Worm (Caenorhabditis elegans) whole organism, mixed stage, embryonic: Measurements from ENCODE around the gene F18A12.7.

Experiments used
- ceh-39 ChIP-seq: fragments of 150-350 bp; optimal IDR thresholded peaks from 2 replicates; lab custom pipeline; 2014; ENCODE audit warnings: missing biosample characterization, missing genetic modification characterization
- elt-1 ChIP-seq: sonication (generic microtip); optimal IDR thresholded peaks from 2 replicates; lab custom pipeline; 2017; ENCODE audit warnings: missing genetic modification characterization, mild to moderate bottlenecking, missing compliant biosample characterization, antibody characterized with exemption, moderate library complexity, borderline replicate concordance; ENCODE audit not compliant: insufficient read depth
- ham-2 ChIP-seq: fragments of 200-800 bp; sonication (Bioruptor generic); optimal IDR thresholded peaks from 2 replicates; lab custom pipeline; 2018; ENCODE audit warnings: mild to moderate bottlenecking, missing genetic modification characterization, missing compliant biosample characterization
- lin-13 ChIP-seq: fragments of 150-350 bp; optimal IDR thresholded peaks from 2 replicates; lab custom pipeline; 2014; ENCODE audit warnings: missing biosample characterization, missing genetic modification characterization
- lsy-2 ChIP-seq: fragments of 150-350 bp; optimal IDR thresholded peaks from 2 replicates; lab custom pipeline; 2014; ENCODE audit warnings: missing biosample characterization, missing genetic modification characterization
- mab-5 ChIP-seq: fragments of 150-350 bp; optimal IDR thresholded peaks from 2 replicates; lab custom pipeline; 2014; ENCODE audit warnings: missing biosample characterization, missing genetic modification characterization
- mep-1 ChIP-seq: fragments of 150-350 bp; optimal IDR thresholded peaks from 2 replicates; lab custom pipeline; 2017; ENCODE audit warnings: missing biosample characterization, missing genetic modification reagents, missing genetic modification characterization, inconsistent platforms
- mls-2 ChIP-seq: sonication (generic microtip); optimal IDR thresholded peaks from 2 replicates; lab custom pipeline; 2016; ENCODE audit warnings: mild to moderate bottlenecking, missing genetic modification characterization, moderate library complexity, missing compliant biosample characterization
- nhr-12 ChIP-seq: fragments of 150-350 bp; optimal IDR thresholded peaks from 2 replicates; lab custom pipeline; 2014; ENCODE audit warnings: missing biosample characterization, missing genetic modification characterization
- snpc-4 ChIP-seq: fragments of 150-350 bp; optimal IDR thresholded peaks from 2 replicates; lab custom pipeline; 2014; ENCODE audit warnings: missing biosample characterization, missing genetic modification characterization
- unc-39 ChIP-seq: fragments of 150-350 bp; optimal IDR thresholded peaks from 2 replicates; lab custom pipeline; 2014; ENCODE audit warnings: missing biosample characterization, missing genetic modification characterization
- unc-62 ChIP-seq: fragments of 150-350 bp; optimal IDR thresholded peaks from 2 replicates; lab custom pipeline; 2014; ENCODE audit warnings: missing biosample characterization, missing genetic modification reagents, missing genetic modification characterization
- zip-8 ChIP-seq: fragments of 150-350 bp; optimal IDR thresholded peaks from 2 replicates; lab custom pipeline; 2014; ENCODE audit warnings: missing biosample characterization, missing genetic modification characterization
- ztf-11 ChIP-seq: fragments of 150-350 bp; optimal IDR thresholded peaks from 2 replicates; lab custom pipeline; 2014; ENCODE audit warnings: missing biosample characterization, missing genetic modification characterization

- TF ChIP-seq lin-13 (tag; lab: Kevin White, UChicago) (no peak), mab-5 (tag; lab: Kevin White, UChicago) (no peak), ztf-11 (tag; lab: Kevin White, UChicago) (no peak), lsy-2 (tag; lab: Kevin White, UChicago) (no peak), ceh-39 (tag; lab: Kevin White, UChicago) (no peak), unc-39 (tag; lab: Kevin White, UChicago) (no peak), ham-2 (GFP tag; lab: Kevin White, UChicago) (no peak), mep-1 (tag; lab: Kevin White, UChicago) (no peak), unc-62 (GFP tag; lab: Kevin White, UChicago) (no peak), nhr-12 (tag; lab: Kevin White, UChicago) (no peak), snpc-4 (tag; lab: Kevin White, UChicago) (no peak), mls-2 (tag; lab: Kevin White, UChicago) (no peak), zip-8 (tag; lab: Kevin White, UChicago) (no peak), elt-1 (tag; lab: Kevin White, UChicago) (no peak)
These were observed 8.7 kb upstream of the F18A12.7 start for ce11 chrII:3422938-3423337.
